Fruit fly (Drosophila melanogaster): ENCODE measurements around the gene CG13634.
A peak's percentile ranks its signal among the peaks of the same experiment; 100 is the strongest.

DNA sequence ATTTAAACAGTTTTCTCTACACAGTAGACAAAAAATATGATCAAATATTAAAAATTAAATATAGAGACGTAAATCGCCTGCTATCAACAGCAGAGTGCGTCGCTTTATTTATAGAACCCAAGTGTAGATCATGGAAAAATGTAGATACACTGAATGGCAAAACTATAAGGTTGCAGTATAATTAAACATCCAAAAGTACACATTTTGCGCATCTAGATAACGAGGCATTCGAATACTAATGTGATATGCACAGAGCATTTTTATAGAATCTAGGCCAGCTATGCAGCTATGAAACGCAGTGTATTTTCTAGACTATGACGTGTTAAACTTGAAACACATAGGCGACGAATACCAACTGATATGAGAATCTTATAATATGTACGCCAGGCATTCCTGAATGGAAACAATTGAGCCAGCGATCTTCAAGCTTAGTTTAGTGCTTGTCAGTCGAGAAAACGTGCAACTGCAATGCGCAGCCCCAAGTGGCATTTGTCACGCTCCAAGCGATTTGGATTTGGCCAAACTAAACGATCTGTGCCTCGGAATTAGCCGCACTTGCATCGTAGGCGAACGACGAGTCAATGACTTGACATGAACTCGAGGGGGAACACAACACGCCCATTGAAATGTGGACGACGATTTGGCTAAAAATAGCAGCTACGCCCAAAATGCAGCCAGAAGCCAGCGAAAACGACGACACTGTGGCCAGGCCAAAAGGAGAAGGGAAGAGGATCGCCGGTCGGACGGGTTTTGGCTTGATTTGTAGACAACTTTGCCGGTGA is 21.1 kb upstream of the CG13634 start:
- TF ChIP-seq cnc (optimal IDR thresholded peaks at IDR 0.05) (no peak), Clk (GFP tag; optimal IDR thresholded peaks at IDR 0.05) (peak; percentile 67), toe (GFP tag; optimal IDR thresholded peaks at IDR 0.05) (peak; percentile 48), tj (GFP tag; optimal IDR thresholded peaks at IDR 0.05) (peak; percentile 23), CG14711 (tag; optimal IDR thresholded peaks at IDR 0.05) (peak; percentile 88), cic (GFP tag; optimal IDR thresholded peaks at IDR 0.05) (peak; percentile 56), pad (GFP tag; optimal IDR thresholded peaks at IDR 0.05) (peak; percentile 70), Mnt (GFP tag; optimal IDR thresholded peaks at IDR 0.05) (peak; percentile 64), CG7045 (GFP tag; optimal IDR thresholded peaks at IDR 0.05) (peak; percentile 91), CG5204 (GFP tag; optimal IDR thresholded peaks at IDR 0.05) (peak; percentile 81), Crg-1 (GFP tag; optimal IDR thresholded peaks at IDR 0.05) (peak; percentile 78)
